Worm (Caenorhabditis elegans) whole organism, dauer: ENCODE data around the gene smex-2.
"Not testable (repeated sequence)": the region's sequence is repeated elsewhere in the genome, so short reads cannot be mapped to it uniquely, and the experiment has no call there.

ENCODE experiments used
- unc-62 ChIP-seq: sonication (generic microtip); optimal IDR thresholded peaks from 2 replicates; lab custom pipeline; 2017; ENCODE audit warnings: missing biosample characterization, missing genetic modification reagents, missing genetic modification characterization

Gene smex-2

DNA sequence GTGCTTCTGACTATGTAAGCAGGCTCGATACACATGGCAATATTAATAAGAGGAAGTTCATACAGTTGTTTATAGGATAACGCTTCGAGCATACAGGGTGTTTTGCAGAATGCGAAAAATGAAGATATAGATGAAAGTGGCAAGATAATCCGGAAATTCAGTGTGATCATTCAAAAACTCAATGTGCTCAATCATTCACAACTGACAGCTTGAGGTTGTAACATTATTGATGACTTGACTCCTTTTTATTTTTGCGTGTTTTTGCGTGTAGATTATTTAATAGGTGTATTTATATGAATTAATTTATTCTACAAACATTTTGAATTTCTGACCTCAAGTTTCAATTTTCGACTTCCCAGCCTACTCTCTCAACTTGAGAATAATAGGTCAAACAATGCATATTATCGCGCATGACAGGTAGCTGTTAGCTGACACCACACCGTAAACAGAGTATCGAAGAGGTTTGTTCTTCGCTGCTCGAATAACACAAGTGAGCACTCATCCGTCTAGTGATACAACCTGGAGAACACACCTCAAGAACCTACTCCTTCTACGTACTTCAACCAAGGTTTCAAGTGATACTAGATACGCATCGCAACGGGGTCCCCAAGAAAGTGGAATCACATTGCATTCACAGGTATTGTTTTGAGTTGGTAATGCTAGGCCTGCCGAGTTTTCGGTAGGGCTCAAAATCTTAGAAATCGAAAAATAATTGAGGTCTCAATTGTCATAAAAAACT lies 8.1 kb upstream of the smex-2 start:
- TF ChIP-seq unc-62 (GFP tag; lab: Kevin White, UChicago), result no peak

DNA sequence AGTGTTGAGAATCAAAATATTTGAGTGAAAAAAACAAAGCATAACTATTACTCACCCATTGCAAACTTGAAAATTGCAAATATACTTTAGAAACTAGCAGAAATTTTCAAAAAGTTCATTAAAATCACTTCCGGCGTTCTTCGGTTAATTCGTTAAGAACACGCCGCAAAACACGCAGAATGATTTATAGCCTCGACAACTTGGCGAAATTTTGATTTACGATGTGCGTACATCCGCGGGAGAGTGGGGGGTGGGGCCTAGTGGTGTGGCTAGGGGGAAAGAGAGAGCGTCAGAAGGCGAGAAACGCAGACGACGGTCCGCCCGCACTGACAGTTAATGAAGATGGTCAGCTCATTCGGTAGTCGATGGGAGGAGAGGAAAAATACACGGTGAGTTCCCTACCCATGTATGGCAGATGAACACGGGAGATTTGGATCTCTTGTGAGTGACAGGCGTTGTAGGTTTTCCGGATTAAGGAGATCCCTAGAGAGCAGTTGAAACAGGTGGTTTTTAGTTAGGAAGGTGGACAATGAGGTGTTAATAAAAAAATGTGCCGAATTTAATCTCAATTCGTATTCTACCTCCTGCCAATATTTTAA lies 7.0 kb upstream of the smex-2 start, which contains the start of gene igcm-4:
igcm-4 (minus strand) TSS at position 237 of the 599 bp plus-strand sequence.
- TF ChIP-seq unc-62 (GFP tag; lab: Kevin White, UChicago), result no peak

DNA sequence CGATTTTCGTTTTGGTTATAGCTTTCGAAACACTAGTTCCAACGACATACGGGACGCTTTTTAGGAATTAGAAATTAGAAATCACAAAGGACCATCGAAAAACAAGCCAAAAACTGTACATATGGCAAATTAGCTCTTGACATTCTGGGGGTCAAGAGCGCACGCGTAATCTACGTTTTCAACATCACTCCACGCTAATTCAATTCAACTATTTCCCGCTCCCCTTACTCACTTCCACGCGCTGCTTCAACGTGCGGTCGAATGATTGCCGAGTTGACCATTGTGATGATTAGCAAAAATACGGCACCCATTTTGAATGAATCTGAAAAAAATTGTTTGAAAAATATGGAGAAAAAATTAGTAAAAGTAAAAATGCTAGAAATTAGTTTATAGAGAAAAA lies 6.3 kb upstream of the smex-2 start:
- TF ChIP-seq unc-62 (GFP tag; lab: Kevin White, UChicago), result no peak

DNA sequence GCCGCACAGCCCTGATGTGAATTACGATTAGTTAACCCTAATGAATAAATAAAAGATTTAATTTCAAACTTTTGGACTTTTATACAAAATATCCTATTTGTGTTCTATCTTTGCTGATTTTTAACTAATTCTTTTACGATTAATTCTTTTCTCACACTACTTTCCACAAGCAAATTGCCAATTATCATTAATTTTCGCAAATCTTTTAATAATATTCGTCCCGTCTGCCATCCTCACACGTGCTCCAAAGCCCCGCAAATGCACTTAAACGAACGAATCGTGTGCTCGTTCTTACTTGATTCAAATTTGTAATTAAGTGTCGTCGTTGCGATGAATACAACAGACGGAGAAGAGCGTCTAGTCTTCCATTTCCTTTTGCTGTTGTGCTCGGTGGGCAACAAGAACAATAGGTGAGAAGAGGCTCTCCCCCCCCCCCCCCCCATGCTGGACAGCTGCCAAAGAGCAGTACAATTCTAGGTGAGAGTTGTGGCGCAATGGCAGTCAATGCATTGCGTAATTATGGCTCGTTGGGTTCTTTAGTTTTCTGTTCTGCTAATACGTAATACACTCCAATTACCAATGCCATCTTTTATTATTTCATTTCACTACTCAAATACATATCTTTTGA lies 5.4 kb upstream of the smex-2 start:
- TF ChIP-seq unc-62 (GFP tag; lab: Kevin White, UChicago), result no peak

DNA sequence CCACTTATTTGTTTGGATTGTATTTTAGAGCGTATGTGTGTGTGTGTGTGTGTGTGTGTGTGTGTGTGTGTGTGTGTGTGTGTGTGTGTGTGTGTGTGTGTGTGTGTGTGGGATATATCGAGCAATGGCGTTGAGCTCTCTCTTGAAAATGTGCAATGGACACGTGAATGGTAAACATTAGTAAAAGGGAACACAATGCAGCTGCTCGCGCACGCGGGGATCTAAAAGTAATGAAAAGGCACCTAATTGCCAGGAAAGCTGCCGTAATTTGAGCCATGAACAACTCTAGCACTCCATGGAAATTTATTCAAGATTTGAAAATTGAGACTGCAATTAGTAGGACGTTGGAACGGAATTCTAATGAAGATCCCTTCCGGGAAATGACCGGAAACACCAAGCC lies 4.0 kb upstream of the smex-2 start:
- no peak for TF ChIP-seq unc-62 (GFP tag; lab: Kevin White, UChicago)

DNA sequence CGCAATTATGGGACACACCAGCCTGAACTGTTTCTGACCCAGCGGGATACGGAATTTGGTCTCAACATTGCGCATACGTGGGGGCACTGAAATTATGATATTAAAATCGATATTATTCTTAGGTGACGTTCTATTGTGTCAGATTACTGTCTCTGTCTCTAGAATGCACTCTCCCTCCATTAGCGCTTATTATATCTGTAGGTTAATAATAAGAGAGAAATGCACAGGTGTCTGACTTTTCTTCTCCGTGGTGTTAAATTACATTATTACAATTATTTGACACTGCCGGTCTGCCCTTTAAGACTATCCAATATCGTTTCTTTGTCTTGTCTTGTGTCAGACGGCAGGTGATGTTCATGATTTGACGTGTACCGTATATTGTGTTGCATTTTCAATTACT lies 3.4 kb upstream of the smex-2 start:
- no peak for TF ChIP-seq unc-62 (GFP tag; lab: Kevin White, UChicago)

DNA sequence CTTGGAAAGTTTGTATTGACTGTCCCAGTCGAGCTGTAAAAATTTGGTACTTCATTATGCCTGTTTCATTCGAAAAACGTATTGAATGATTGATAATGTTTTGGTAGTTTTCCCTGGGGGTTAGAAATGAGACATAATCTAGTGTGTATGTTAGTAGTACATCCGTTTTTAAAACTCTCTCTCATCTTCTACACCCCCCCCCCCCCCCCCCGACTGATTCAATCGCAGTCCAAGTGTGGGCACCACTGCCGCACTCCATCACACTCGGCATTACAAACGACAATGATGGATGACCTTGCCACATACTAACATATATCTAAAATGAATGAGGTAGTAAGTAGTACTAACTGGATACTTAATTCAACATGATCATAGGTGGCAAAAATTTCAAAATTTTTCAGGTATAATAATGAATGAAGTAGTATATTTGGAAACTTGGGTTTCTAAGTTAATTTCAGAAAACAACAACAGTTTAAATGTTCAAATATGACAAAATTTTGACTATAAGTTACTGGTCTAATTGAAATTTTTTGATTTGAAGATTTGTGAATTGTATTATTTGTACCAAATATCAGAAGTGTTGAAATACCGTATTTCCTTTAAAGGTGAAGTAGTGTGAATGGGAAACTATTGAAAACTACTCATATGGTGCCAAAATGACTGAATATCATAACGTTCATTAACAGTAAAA lies 2.3 kb upstream of the smex-2 start:
- no peak for TF ChIP-seq unc-62 (GFP tag; lab: Kevin White, UChicago)

DNA sequence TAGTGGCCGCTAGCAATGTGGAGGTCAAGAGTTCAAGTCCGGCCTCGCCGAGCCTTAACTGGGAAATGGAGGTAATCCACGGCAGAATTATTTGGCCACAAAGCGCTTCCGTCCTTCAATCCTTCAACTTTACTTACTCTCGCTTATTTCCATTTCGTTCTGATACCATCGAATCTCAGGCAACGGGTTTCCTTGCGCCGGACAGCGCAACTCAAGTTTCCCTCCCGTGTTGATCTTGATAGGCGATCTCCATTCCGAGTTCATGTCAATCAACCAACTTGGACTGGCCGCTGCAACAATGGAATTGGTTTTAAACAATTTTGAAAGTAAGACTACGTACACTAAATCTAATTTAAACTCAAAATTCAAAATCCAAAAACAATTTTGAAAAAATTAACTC lies 1.6 kb upstream of the smex-2 start:
- no peak for TF ChIP-seq unc-62 (GFP tag; lab: Kevin White, UChicago)

DNA sequence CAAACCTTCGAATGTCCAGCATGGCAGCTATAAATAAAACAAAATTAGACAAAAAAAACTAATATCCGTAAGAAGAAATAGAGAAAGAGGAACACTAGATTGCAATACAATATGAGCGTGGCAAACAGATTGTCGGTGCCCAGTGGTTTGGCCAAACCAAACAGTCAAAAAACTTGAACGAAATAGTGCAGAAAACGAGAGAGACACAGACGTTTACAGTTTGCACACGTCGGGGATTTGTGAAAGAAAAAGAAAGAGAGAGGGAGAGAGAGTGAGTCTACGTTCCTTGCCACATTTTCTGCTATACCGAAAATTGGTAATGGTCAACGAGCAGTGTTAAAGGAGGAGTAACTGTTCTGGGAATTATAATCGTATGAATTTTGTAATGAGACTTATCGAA lies 4.1 kb downstream of the smex-2 start, which contains the start of gene ergi-1:
ergi-1 (minus strand) TSS at position 101 of the 400 bp plus-strand sequence.
- no peak for TF ChIP-seq unc-62 (GFP tag; lab: Kevin White, UChicago)

DNA sequence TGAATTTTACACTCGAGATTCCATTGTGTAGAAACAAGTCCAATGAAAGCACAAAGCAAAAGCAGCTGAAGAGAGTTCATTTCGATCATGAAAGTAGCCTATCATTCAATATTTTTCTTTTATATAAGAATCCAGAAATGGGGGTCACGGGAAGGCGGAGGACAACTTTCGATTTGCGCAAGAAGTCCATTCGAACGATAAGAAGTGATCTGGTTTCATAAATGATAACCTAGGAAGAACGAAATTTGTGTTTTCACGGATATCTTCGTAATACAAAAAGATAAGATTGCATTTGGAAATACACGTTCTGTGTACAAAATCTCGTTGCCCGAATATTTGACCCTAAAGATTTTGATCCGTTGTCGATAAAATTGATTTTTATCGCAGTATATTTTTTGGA lies 7.8 kb downstream of the smex-2 start, which contains the start of gene Y102A11A.5:
Y102A11A.5 (minus strand) TSS at position 175 of the 400 bp plus-strand sequence.
- TF ChIP-seq unc-62 (GFP tag; lab: Kevin White, UChicago), result no peak

DNA sequence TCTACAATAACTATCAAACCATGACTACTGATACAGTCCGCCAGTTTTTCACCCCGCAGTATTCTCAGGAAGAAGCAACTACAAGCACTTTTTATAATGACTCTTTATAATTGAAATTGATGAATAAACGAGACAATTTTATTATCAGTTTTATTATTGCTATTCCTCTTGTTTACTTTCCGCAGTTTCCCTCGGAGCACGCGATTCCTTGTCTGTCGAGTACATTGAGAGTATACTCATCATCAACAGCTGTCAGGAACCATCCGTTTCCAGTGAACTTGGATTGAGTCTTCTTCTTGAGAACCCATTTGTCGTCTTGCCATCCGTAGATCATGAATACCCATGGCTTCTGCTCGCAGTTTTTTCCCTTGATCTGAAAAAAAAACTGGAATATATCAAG lies 8.4 kb downstream of the smex-2 start:
- no peak for TF ChIP-seq unc-62 (GFP tag; lab: Kevin White, UChicago)

DNA sequence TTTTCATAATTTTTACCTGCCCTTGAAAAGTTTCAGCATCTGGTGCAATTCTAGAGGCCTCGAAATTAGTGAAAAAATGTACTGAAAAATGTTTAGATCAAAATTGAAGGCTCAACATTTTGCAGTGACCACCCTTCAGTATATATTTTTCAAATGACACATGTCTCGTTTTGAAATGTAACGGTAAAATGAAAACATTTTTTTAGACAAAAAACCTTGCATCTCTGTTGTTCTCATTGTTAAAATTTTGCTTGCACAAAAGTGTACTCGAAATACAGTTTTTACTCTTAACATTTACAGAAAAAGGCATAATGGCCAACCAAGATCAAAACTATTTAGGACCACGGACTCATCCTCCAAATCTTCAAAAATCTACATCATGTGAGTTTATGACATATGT lies 12.9 kb downstream of the smex-2 start, which contains the start of gene Y102A11A.2:
Y102A11A.2 (plus strand) TSS at position 301 of the 400 bp plus-strand sequence.
- TF ChIP-seq unc-62 (GFP tag; lab: Kevin White, UChicago), result not testable (repeated sequence)

DNA sequence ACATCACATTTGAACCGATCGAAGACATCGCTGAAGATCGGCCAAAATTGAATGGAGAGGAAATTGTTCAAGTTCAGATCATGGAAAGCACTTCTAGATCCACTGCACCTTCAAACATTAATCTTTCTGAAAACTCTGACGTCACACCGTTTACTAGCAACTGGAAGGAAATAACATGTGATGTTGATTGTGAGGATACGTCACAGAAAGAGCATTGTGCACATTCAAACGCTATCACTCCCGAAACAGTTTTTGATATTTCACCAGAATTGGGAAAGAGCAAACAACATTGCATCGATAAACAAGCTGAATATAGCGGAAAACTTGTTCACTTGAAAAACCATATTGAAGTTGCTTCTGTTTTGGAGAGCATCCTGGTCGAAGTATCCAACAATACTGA lies 17.7 kb downstream of the smex-2 start:
- TF ChIP-seq unc-62 (GFP tag; lab: Kevin White, UChicago), result no peak

DNA sequence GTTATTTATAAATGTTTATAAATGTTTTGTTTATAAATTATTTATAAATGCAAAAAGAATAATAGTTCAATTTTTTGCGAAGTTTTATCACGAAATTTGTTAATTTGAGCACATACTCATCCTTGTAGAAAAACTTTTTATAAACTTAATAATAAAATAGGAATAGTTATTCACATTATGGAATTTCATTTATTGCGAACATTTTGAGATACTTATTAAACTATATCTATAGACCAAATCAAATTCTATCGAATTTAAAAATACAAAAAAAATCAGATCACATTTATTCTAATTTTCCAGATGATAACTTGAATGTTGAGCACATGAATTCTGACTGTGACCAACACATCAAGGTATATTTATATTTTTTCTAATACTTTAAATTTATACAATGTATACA lies 20.4 kb downstream of the smex-2 start, which contains the start of gene Y102A11A.3:
Y102A11A.3 (plus strand) TSS at position 301 of the 400 bp plus-strand sequence.
- TF ChIP-seq unc-62 (GFP tag; lab: Kevin White, UChicago), result no peak

DNA sequence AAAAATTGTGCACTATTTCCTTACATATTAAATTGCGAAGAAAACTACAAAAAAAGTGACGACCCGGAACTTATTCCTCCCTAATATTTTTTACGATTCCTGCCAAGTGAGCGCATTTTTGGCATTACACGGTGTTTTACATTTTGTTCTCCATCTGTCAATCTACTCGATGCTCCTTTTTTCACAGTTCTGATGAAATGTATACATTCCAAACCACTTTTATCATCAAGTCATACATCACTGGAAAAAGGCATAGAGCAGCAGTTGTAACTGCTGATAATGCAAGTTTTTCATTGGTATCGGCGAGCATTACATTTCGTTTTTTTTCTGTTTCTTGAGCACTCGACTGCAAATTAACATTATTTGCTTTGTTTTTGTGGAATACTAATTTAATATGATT lies 21.0 kb downstream of the smex-2 start:
- no peak for TF ChIP-seq unc-62 (GFP tag; lab: Kevin White, UChicago)

DNA sequence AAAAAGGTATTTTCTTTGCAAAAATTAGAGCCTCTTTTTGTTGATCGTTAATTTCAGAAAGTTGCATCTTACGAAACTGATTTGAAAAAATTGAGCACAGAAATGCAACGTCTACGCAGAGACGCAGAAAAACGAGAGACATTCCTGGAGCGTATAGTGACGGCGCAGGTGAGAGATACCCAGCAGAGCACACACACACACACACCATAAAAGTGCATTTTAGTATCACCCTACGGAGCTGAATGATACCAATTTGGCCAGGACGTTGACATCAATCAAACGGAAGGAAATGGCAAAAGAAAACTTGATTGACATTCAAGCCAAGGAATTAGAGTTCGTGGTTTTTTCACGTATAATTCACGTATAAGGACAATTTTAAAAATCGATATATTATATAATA lies 24.7 kb downstream of the smex-2 start:
- TF ChIP-seq unc-62 (GFP tag; lab: Kevin White, UChicago), result no peak
